Worm (Caenorhabditis elegans): ENCODE results near the gene F29B9.5.
A peak's percentile ranks its signal among the peaks of the same experiment; 100 is the strongest.

The F29B9.5 gene

DNA sequence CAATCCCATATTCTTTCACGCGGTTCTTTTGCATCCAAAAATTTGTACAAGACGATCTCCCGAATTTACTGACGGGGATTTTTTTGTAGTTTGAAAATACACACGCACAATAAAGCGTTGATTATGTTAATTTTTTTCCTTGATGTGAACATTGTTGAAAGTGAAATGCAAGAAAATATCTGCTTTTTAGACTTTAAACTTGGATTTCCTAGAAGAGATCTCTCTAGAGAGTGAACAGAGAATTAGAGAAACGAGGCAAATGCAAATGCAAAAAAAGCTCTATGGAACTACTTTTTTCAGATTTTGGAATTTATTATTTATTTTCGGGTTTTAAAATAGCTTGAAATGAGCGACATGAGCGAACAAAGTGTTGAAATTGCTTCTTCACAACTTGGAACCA, 12.9 kb downstream of the F29B9.5 start, which contains the start of gene F29B9.1:
F29B9.1 (plus strand) TSS at position 301 of the 400 bp plus-strand sequence.
- no peak for TF ChIP-seq M03D4.4 (tag; optimal IDR thresholded peaks at IDR 0.05)
- TF ChIP-seq ham-2 (GFP tag; optimal IDR thresholded peaks at IDR 0.05) = no peak
- TF ChIP-seq drap-1 (GFP tag; optimal IDR thresholded peaks at IDR 0.05) = no peak
- TF ChIP-seq tbx-8 (GFP tag; optimal IDR thresholded peaks at IDR 0.05) = no peak
- no peak for TF ChIP-seq sem-2 (GFP tag; optimal IDR thresholded peaks at IDR 0.05)
- TF ChIP-seq sptf-1 (tag; optimal IDR thresholded peaks at IDR 0.05) = no peak
- no peak for TF ChIP-seq nhr-237 (tag; optimal IDR thresholded peaks at IDR 0.05)
- TF ChIP-seq nhr-76 (tag; optimal IDR thresholded peaks at IDR 0.05) = no peak
- no peak for TF ChIP-seq hlh-1 (tag; optimal IDR thresholded peaks at IDR 0.05)
- TF ChIP-seq unc-39 (tag; optimal IDR thresholded peaks at IDR 0.05) = no peak
- TF ChIP-seq bed-3 (GFP tag; optimal IDR thresholded peaks at IDR 0.05) = no peak

DNA sequence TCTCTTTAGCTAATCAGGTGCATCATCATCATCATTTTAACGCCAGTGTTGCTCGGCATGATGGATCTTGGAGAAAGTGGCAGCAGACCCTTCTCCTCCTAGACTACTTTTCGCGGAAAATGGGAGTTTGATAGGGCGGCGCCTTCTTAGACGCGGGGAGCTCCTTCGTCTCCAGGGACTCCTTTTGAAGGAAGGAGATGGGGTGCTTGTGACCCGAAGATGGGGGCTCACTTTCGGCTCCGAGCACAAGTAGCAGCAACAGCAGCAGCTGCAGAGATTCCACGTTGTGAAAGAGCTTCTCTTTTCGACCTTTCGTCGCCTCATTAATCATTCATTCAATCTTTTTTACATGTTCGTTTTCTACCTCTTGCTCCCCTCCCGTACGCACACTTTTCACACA, 15.2 kb downstream of the F29B9.5 start:
- TF ChIP-seq ceh-43 (GFP tag; optimal IDR thresholded peaks at IDR 0.05) (no peak), unc-120 (tag; optimal IDR thresholded peaks at IDR 0.05; ENCODE audit: poor library complexity, severe bottlenecking) (peak; percentile 36), nhr-28 (tag; optimal IDR thresholded peaks at IDR 0.05) (no peak), M03D4.4 (tag; optimal IDR thresholded peaks at IDR 0.05) (no peak)

DNA sequence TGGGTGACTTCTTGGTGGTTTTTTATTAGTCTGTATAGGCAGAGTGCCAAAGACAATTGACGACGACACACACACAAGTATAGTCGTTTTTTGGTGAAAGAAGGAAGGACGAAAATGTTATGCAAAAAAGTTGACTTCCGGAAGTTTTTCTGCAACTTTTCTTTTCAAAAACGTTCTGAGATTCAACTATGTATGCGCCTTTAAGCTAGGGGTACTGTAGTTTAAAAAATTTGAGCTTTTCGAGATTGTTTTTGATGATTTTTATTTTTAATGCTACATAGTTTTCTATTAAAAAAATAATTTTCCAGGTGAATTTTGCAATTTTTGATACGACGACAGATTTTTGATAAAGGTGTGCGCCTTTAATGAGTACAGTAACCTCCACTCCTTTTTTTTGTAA, 15.6 kb downstream of the F29B9.5 start:
- TF ChIP-seq mep-1 (tag; optimal IDR thresholded peaks at IDR 0.05) (no peak), flh-1 (GFP tag; optimal IDR thresholded peaks at IDR 0.05) (no peak), blmp-1 (tag; optimal IDR thresholded peaks at IDR 0.05) (no peak), nhr-28 (tag; optimal IDR thresholded peaks at IDR 0.05) (no peak), ces-1 (GFP tag; optimal IDR thresholded peaks at IDR 0.05) (no peak), unc-120 (tag; optimal IDR thresholded peaks at IDR 0.05; ENCODE audit: poor library complexity, severe bottlenecking) (no peak), lin-13 (tag; optimal IDR thresholded peaks at IDR 0.05) (no peak), ceh-43 (GFP tag; optimal IDR thresholded peaks at IDR 0.05) (no peak), ceh-83 (GFP tag; optimal IDR thresholded peaks at IDR 0.05) (no peak), zip-8 (tag; optimal IDR thresholded peaks at IDR 0.05) (no peak), unc-39 (tag; optimal IDR thresholded peaks at IDR 0.05) (no peak), mls-2 (tag; optimal IDR thresholded peaks at IDR 0.05) (no peak)

DNA sequence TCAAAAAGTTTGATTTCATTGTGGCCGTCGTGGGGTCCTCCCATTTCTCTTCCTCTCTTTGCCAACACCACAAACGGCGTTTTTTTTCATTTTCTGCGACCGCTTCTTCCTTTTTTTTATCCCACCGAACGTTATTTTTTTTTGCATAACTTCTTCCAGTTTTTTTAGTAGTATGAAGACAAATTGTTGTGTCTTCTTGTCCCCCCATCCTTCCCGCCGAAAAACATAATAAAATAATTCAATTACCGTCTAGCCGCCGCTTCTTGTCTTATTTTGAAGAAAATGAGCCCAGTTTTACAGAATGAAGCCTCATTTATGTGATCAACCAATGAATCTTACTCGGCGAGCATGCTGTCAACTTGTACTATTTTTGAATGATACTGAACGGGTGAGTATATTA, 17.0 kb downstream of the F29B9.5 start, which contains the start of gene F29B9.12:
F29B9.12 (plus strand) TSS at position 301 of the 400 bp plus-strand sequence.
- TF ChIP-seq ces-1 (GFP tag; optimal IDR thresholded peaks at IDR 0.05) (peak; percentile 46), cnd-1 (tag; optimal IDR thresholded peaks at IDR 0.05) (no peak)

DNA sequence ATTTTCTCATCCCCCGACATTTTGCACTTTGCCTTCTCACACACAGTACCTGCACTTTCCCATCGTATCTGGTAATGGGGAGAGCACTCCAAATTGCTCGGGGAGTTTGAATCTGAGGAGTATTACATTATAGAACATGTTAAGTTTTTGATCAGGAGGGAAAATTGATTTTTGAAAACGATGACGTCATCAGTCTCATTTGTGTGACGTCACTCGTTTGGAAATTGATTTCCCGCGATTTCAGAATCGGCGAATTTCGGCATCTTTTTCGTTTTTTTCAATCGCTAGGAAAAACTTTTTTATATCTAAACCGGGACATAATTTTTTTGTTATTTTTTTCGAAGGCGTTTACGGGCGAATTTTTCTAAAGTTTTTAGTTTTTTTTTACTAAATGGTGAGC, 21.1 kb downstream of the F29B9.5 start:
- TF ChIP-seq elt-3 (tag; optimal IDR thresholded peaks at IDR 0.05) = no peak
- TF ChIP-seq zip-8 (tag; optimal IDR thresholded peaks at IDR 0.05) = peak; percentile 100
- TF ChIP-seq ceh-83 (GFP tag; optimal IDR thresholded peaks at IDR 0.05) = no peak

DNA sequence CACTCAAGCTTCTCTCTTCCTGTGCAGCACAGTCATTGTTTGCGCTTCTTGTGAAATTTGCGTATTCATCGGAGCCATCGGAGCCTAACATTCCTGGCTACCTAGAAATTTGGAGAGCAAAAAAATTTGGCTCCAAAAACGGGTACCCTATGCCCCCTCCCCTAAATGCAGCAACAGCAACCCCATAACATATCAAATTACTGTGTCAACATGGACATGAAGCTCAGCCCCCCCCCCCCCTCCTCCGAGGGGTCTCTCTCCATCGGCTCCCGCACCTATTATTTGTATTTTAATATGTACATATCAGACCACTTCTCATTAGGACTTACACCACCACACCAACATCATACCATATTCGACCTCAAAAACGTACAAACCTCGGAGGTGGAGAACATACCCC, 22.1 kb downstream of the F29B9.5 start:
- TF ChIP-seq lin-32 (GFP tag; optimal IDR thresholded peaks at IDR 0.05) = no peak
- TF ChIP-seq pha-4 (tag; optimal IDR thresholded peaks at IDR 0.05) = peak; percentile 83

DNA sequence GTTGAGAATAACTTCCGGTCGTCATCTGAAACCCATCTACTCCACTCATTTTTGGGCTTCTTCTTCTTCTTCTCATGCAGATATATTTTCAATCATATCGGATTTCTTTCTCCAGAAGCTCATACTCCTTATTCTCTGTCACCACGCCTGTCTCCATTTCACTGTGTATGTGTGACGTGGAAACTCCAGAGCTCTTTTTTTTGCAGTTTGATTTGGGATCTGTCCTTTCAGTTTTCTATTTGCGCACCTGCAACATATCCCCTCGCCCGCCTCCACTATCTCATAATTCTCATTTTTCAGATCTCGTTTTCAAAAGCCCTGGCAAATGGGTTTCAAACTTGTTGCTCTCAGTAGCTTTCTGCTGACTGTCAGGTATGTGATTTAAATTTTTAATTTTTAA, 26.5 kb downstream of the F29B9.5 start, which contains the start of gene kin-36:
kin-36 (plus strand) TSS at position 301 of the 400 bp plus-strand sequence.
- TF ChIP-seq elt-3 (tag; optimal IDR thresholded peaks at IDR 0.05) = no peak
- TF ChIP-seq blmp-1 (tag; optimal IDR thresholded peaks at IDR 0.05) = no peak
- TF ChIP-seq lsy-2 (tag; optimal IDR thresholded peaks at IDR 0.05) = no peak
- no peak for TF ChIP-seq flh-1 (GFP tag; optimal IDR thresholded peaks at IDR 0.05)
- TF ChIP-seq nhr-76 (tag; optimal IDR thresholded peaks at IDR 0.05) = no peak
- no peak for TF ChIP-seq lin-32 (GFP tag; optimal IDR thresholded peaks at IDR 0.05)
- no peak for TF ChIP-seq unc-62 (GFP tag; optimal IDR thresholded peaks at IDR 0.05)
- no peak for TF ChIP-seq unc-120 (tag; optimal IDR thresholded peaks at IDR 0.05; ENCODE audit: poor library complexity, severe bottlenecking)
- no peak for TF ChIP-seq snpc-4 (tag; optimal IDR thresholded peaks at IDR 0.05)
- TF ChIP-seq sem-2 (GFP tag; optimal IDR thresholded peaks at IDR 0.05) = no peak
- TF ChIP-seq ces-1 (GFP tag; optimal IDR thresholded peaks at IDR 0.05) = no peak
- TF ChIP-seq nhr-2 (tag; optimal IDR thresholded peaks at IDR 0.05) = no peak
- no peak for TF ChIP-seq pha-4 (tag; optimal IDR thresholded peaks at IDR 0.05)
- no peak for TF ChIP-seq ceh-83 (GFP tag; optimal IDR thresholded peaks at IDR 0.05)
- no peak for TF ChIP-seq ceh-43 (GFP tag; optimal IDR thresholded peaks at IDR 0.05)

All from whole organism, mixed stage, embryonic.